Fruit fly (Drosophila melanogaster): Measurements from ENCODE around the gene CG5282.

Gene CG5282

dm6 chr3L:20425888-20426287 is at the start of gene CG5282:
CG5282 (minus strand) TSS chr3L:20426071.
- TF ChIP-seq trem (tag; optimal IDR thresholded peaks at IDR 0.05) (no peak), HmgZ (tag; optimal IDR thresholded peaks at IDR 0.05) (no peak), Rx (GFP tag; IDR thresholded peaks at IDR 0.05) (no peak), CG11696 (GFP tag; IDR thresholded peaks at IDR 0.05) (no peak), NFAT (GFP tag; IDR thresholded peaks at IDR 0.05) (no peak), ewg (GFP tag; optimal IDR thresholded peaks at IDR 0.05) (peak; percentile 90), Lpt (GFP tag; optimal IDR thresholded peaks at IDR 0.05) (no peak), chn (GFP tag; optimal IDR thresholded peaks at IDR 0.05) (no peak), onecut (GFP tag; IDR thresholded peaks at IDR 0.05) (peak; percentile 95), CG9215 (GFP tag; IDR thresholded peaks at IDR 0.05) (no peak), CG5245 (GFP tag; optimal IDR thresholded peaks at IDR 0.05) (no peak), MBD-R2 (GFP tag; IDR thresholded peaks at IDR 0.05) (peak; percentile 50; the same call in 1 of the 2 replicates), Hr78 (GFP tag; optimal IDR thresholded peaks at IDR 0.05) (no peak), wor (GFP tag; IDR thresholded peaks at IDR 0.05) (no peak), CG10147 (GFP tag; optimal IDR thresholded peaks at IDR 0.05) (no peak)

dm6 chr3L:20474789-20475208 is 48.9 kb upstream of the CG5282 start:
- TF ChIP-seq CG3847 (GFP tag; IDR thresholded peaks at IDR 0.05) (no peak), CG11696 (GFP tag; IDR thresholded peaks at IDR 0.05) (no peak), Trl (optimal IDR thresholded peaks at IDR 0.05) (no peak), Trl (GFP tag; optimal IDR thresholded peaks at IDR 0.05) (peak; percentile 90), Pdp1 (GFP tag; optimal IDR thresholded peaks at IDR 0.05) (peak in 1 of 2 experiments; percentile 88), CG7786 (GFP tag; optimal IDR thresholded peaks at IDR 0.05) (peak; percentile 84), E2f2 (GFP tag; IDR thresholded peaks at IDR 0.05) (no peak), Sin3A (optimal IDR thresholded peaks at IDR 0.05) (peak; percentile 35), Taf1 (GFP tag; IDR thresholded peaks at IDR 0.05) (no peak), lmd (GFP tag; IDR thresholded peaks at IDR 0.05) (no peak), vvl (GFP tag; IDR thresholded peaks at IDR 0.05) (no peak), ro (GFP tag; IDR thresholded peaks at IDR 0.05) (no peak), Xrp1 (GFP tag; IDR thresholded peaks at IDR 0.05) (no peak), h (optimal IDR thresholded peaks at IDR 0.05) (no peak), MTF-1 (GFP tag; optimal IDR thresholded peaks at IDR 0.05; ENCODE audit: borderline replicate concordance) (peak; percentile 81), NfI (GFP tag; optimal IDR thresholded peaks at IDR 0.05) (peak; percentile 90), YL-1 (GFP tag; optimal IDR thresholded peaks at IDR 0.05) (peak; percentile 68), CG17568 (GFP tag; optimal IDR thresholded peaks at IDR 0.05) (peak; percentile 70), aop (GFP tag; IDR thresholded peaks at IDR 0.05) (no peak), Xbp1 (GFP tag; optimal IDR thresholded peaks at IDR 0.05) (peak; percentile 94), HmgZ (tag; optimal IDR thresholded peaks at IDR 0.05) (peak; percentile 94), CrebB (tag; optimal IDR thresholded peaks at IDR 0.05) (peak; percentile 78), NC2α (GFP tag; optimal IDR thresholded peaks at IDR 0.05) (peak; percentile 53), CG3281 (GFP tag; optimal IDR thresholded peaks at IDR 0.05) (peak; percentile 88), pnt (GFP tag; optimal IDR thresholded peaks at IDR 0.05) (peak; percentile 79), Awh (GFP tag; IDR thresholded peaks at IDR 0.05) (no peak), luna (GFP tag; optimal IDR thresholded peaks at IDR 0.05) (peak; percentile 87), Dref (GFP tag; IDR thresholded peaks at IDR 0.05) (no peak), Fer1 (GFP tag; optimal IDR thresholded peaks at IDR 0.05) (peak; percentile 90), zen (tag; optimal IDR thresholded peaks at IDR 0.05) (peak; percentile 77), p53 (GFP tag; optimal IDR thresholded peaks at IDR 0.05) (peak; percentile 64), sna (GFP tag; IDR thresholded peaks at IDR 0.05; ENCODE audit: partially characterized antibody) (no peak), CG15073 (GFP tag; optimal IDR thresholded peaks at IDR 0.05) (peak; percentile 37), pum (GFP tag; optimal IDR thresholded peaks at IDR 0.05) (peak; percentile 80), ssp (GFP tag; IDR thresholded peaks at IDR 0.05) (no peak), onecut (GFP tag; IDR thresholded peaks at IDR 0.05) (peak; percentile 73), CG7987 (GFP tag; optimal IDR thresholded peaks at IDR 0.05) (peak; percentile 91), CG7372 (GFP tag; IDR thresholded peaks at IDR 0.05) (no peak), CG2202 (tag; optimal IDR thresholded peaks at IDR 0.05) (peak; percentile 51), D19B (GFP tag; optimal IDR thresholded peaks at IDR 0.05) (peak; percentile 57)

Measured in whole organism, embryonic.